Fruit fly (Drosophila melanogaster) whole organism, wandering third instar larva: ENCODE measurements around the gene Shc.

Experiments used
- Abd-B ChIP-seq: fragments of >200 bp; optimal IDR thresholded peaks from 2 replicates; lab custom pipeline; 2017; ENCODE audit warnings: missing biosample characterization, missing genetic modification characterization
- CG32264 ChIP-seq: fragments of 200-800 bp; sonication (Bioruptor generic); optimal IDR thresholded peaks from 2 replicates; lab custom pipeline; 2016; ENCODE audit warnings: missing biosample characterization, missing genetic modification characterization
- CG9705 ChIP-seq: fragments of 200-800 bp; sonication (Bioruptor generic); optimal IDR thresholded peaks from 2 replicates; lab custom pipeline; 2018; ENCODE audit warnings: missing biosample characterization, mild to moderate bottlenecking, missing genetic modification characterization
- CrebA ChIP-seq: fragments of 200-800 bp; sonication (Bioruptor generic); optimal IDR thresholded peaks from 2 replicates; lab custom pipeline; 2016; ENCODE audit warnings: missing biosample characterization, mild to moderate bottlenecking, missing genetic modification characterization, borderline replicate concordance
- Dfd ChIP-seq: fragments of >200 bp; optimal IDR thresholded peaks from 2 replicates; lab custom pipeline; 2017; ENCODE audit warnings: missing biosample characterization, missing genetic modification characterization
- Dif ChIP-seq: fragments of 200-275, 200-300 bp; sonication (Bioruptor generic); optimal IDR thresholded peaks from 2 replicates; lab custom pipeline; 2018; ENCODE audit warnings: missing biosample characterization, missing genetic modification characterization; ENCODE audit not compliant: partially characterized antibody
- GATAd ChIP-seq: sonication (Bioruptor generic); optimal IDR thresholded peaks from 2 replicates; lab custom pipeline; 2016; ENCODE audit warnings: missing biosample characterization, missing genetic modification characterization
- HLH106 ChIP-seq: fragments of 200-800 bp; optimal IDR thresholded peaks from 3 replicates; lab custom pipeline; 2019; ENCODE audit warnings: missing biosample characterization, mild to moderate bottlenecking, missing genetic modification characterization, moderate library complexity
- Hnf4 ChIP-seq: fragments of 200-800 bp; sonication (Bioruptor generic); optimal IDR thresholded peaks from 2 replicates; lab custom pipeline; 2016; ENCODE audit warnings: missing biosample characterization, mild to moderate bottlenecking, missing genetic modification characterization
- Hr78 ChIP-seq: fragments of >200 bp; optimal IDR thresholded peaks from 2 replicates; lab custom pipeline; 2017; ENCODE audit warnings: missing biosample characterization, missing genetic modification characterization
- Hr83 ChIP-seq: fragments of 200-300 bp; sonication (Bioruptor generic); optimal IDR thresholded peaks from 2 replicates; lab custom pipeline; 2016; ENCODE audit warnings: missing biosample characterization, mild to moderate bottlenecking, missing genetic modification characterization, moderate library complexity; ENCODE audit not compliant: poor library complexity, severe bottlenecking
- Jra ChIP-seq: sonication (Bioruptor generic); optimal IDR thresholded peaks from 2 replicates; lab custom pipeline; 2016; ENCODE audit warnings: missing biosample characterization, missing genetic modification characterization
- Myc ChIP-seq: fragments of >200 bp; optimal IDR thresholded peaks from 2 replicates; lab custom pipeline; 2017
- N ChIP-seq: fragments of >200 bp; optimal IDR thresholded peaks from 2 replicates; lab custom pipeline; 2018; ENCODE audit warnings: missing biosample characterization, missing external identifiers, missing genetic modification characterization
- Rel ChIP-seq, 2 experiments: fragments of 200-800 bp; sonication (Bioruptor generic) in 1 of 2; optimal IDR thresholded peaks; 2 replicates in 1 of 2; 3 replicates in 1 of 2; lab custom pipeline; 2016 to 2019; ENCODE audit warnings: mild to moderate bottlenecking in 2 of 2, missing biosample characterization in 2 of 2, missing genetic modification characterization in 2 of 2, moderate library complexity in 1 of 2
- Sp1 ChIP-seq: fragments of 200-800 bp; sonication (Bioruptor generic); optimal IDR thresholded peaks from 3 replicates; lab custom pipeline; 2019; ENCODE audit warnings: missing biosample characterization, mild to moderate bottlenecking, missing genetic modification characterization, moderate library complexity
- Vsx2 ChIP-seq: fragments of 200-300, 225-300 bp; sonication (Bioruptor generic); optimal IDR thresholded peaks from 2 replicates; lab custom pipeline; 2018; ENCODE audit warnings: missing biosample characterization, missing genetic modification characterization; ENCODE audit not compliant: partially characterized antibody
- br ChIP-seq: fragments of 200-800 bp; sonication (Bioruptor generic); optimal IDR thresholded peaks from 2 replicates; lab custom pipeline; 2016; ENCODE audit warnings: missing biosample characterization, missing genetic modification characterization
- dl ChIP-seq, 2 experiments: fragments of 175-275, 200-275 bp in 1 of 2; fragments of 200-275 bp in 1 of 2; sonication (Bioruptor generic); optimal IDR thresholded peaks; lab custom pipeline; 2018; ENCODE audit warnings: mild to moderate bottlenecking in 2 of 2, missing biosample characterization in 2 of 2, missing genetic modification characterization in 2 of 2, moderate library complexity in 2 of 2; ENCODE audit not compliant: partially characterized antibody in 2 of 2, insufficient read depth in 1 of 2
- dmrt93B ChIP-seq: fragments of 200-800 bp; sonication (Bioruptor generic); optimal IDR thresholded peaks from 2 replicates; lab custom pipeline; 2018; ENCODE audit warnings: missing biosample characterization, mild to moderate bottlenecking, missing genetic modification characterization
- dsf ChIP-seq: sonication (Bioruptor generic); optimal IDR thresholded peaks from 2 replicates; lab custom pipeline; 2016; ENCODE audit warnings: missing biosample characterization, missing genetic modification characterization, borderline replicate concordance
- ey ChIP-seq: fragments of 200-800 bp; sonication (Bioruptor generic); optimal IDR thresholded peaks from 2 replicates; lab custom pipeline; 2016; ENCODE audit warnings: missing biosample characterization, missing genetic modification characterization
- foxo ChIP-seq, 2 experiments: fragments of 200-800 bp; sonication (Bioruptor generic); optimal IDR thresholded peaks; 2 replicates in 1 of 2; 3 replicates in 1 of 2; lab custom pipeline; 2016 to 2017; ENCODE audit warnings: missing biosample characterization in 2 of 2, missing genetic modification characterization in 2 of 2
- fru ChIP-seq: fragments of 200-800 bp; sonication (Bioruptor generic); optimal IDR thresholded peaks from 3 replicates; lab custom pipeline; 2016; ENCODE audit warnings: missing biosample characterization, mild to moderate bottlenecking, missing genetic modification characterization
- h ChIP-seq: fragments of 200-800 bp; sonication (Bioruptor generic); optimal IDR thresholded peaks from 3 replicates; lab custom pipeline; 2016; ENCODE audit warnings: missing biosample characterization, mild to moderate bottlenecking, missing genetic modification characterization
- lola ChIP-seq: fragments of >200 bp; optimal IDR thresholded peaks from 2 replicates; lab custom pipeline; 2017; ENCODE audit warnings: missing biosample characterization, missing genetic modification characterization
- pan ChIP-seq: fragments of >200 bp; optimal IDR thresholded peaks from 2 replicates; lab custom pipeline; 2017
- psq ChIP-seq: fragments of 200-800 bp; sonication (Bioruptor generic); optimal IDR thresholded peaks from 3 replicates; lab custom pipeline; 2017; ENCODE audit warnings: missing biosample characterization, mild to moderate bottlenecking, missing genetic modification characterization, moderate library complexity
- rgr ChIP-seq: fragments of 200-800 bp; sonication (Bioruptor generic); optimal IDR thresholded peaks from 3 replicates; lab custom pipeline; 2016; ENCODE audit warnings: missing biosample characterization, mild to moderate bottlenecking, missing genetic modification characterization
- sage ChIP-seq: fragments of 200-800 bp; sonication (Bioruptor generic); optimal IDR thresholded peaks from 2 replicates; lab custom pipeline; 2016; ENCODE audit warnings: missing biosample characterization, mild to moderate bottlenecking, missing genetic modification characterization
- tai ChIP-seq: sonication (Bioruptor generic); optimal IDR thresholded peaks from 2 replicates; lab custom pipeline; 2016; ENCODE audit warnings: missing biosample characterization, missing genetic modification characterization
- usp ChIP-seq: fragments of >200 bp; optimal IDR thresholded peaks from 2 replicates; lab custom pipeline; 2017; ENCODE audit warnings: missing biosample characterization, missing genetic modification characterization

Shc gene

DNA sequence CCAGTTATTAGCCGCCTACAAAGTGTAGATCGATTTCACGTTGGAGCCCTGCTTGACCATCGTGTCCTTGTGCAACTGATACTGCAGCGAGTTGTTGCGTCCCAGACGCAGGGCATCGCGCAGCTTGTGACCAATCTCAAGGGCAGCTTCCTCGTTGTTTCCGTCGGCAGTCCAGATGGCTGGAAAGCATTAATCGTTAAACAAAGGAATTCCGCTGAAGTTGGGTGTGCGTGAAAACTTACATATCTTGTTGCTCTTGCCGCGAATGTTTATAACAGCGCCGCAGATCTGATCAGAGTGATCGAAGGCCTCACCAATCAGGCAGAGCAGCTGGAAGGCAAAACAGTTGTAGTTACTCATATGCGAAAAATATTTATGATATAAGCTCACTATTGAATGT lies 27.0 kb upstream of the Shc start:
- TF ChIP-seq dmrt93B (GFP tag; lab: Kevin White, UChicago) (no peak), dsf (no peak), Rel (GFP tag; optimal IDR thresholded peaks at IDR 0.05; lab: Kevin White, UChicago) (no peak), Rel (tag; optimal IDR thresholded peaks at IDR 0.05; lab: Kevin White, UChicago) (no peak), h (GFP tag; lab: Kevin White, UChicago) (no peak), CG32264 (GFP tag; lab: Kevin White, UChicago) (no peak), foxo (GFP tag; optimal IDR thresholded peaks at IDR 0.05; lab: Kevin White, UChicago) (no peak), Dfd (GFP tag; lab: Kevin White, UChicago) (no peak), Sp1 (GFP tag; lab: Kevin White, UChicago) (no peak), HLH106 (tag; lab: Kevin White, UChicago) (no peak), usp (no peak), Dif (GFP tag; lab: Kevin White, UChicago) (no peak), tai (GFP tag; lab: Kevin White, UChicago) (no peak), Myc (no peak), Hr83 (no peak), psq (GFP tag; lab: Kevin White, UChicago) (no peak), rgr (GFP tag; lab: Kevin White, UChicago) (no peak), Hnf4 (GFP tag; lab: Kevin White, UChicago) (no peak), GATAd (GFP tag; lab: Kevin White, UChicago) (no peak), br (GFP tag; lab: Kevin White, UChicago) (no peak)

DNA sequence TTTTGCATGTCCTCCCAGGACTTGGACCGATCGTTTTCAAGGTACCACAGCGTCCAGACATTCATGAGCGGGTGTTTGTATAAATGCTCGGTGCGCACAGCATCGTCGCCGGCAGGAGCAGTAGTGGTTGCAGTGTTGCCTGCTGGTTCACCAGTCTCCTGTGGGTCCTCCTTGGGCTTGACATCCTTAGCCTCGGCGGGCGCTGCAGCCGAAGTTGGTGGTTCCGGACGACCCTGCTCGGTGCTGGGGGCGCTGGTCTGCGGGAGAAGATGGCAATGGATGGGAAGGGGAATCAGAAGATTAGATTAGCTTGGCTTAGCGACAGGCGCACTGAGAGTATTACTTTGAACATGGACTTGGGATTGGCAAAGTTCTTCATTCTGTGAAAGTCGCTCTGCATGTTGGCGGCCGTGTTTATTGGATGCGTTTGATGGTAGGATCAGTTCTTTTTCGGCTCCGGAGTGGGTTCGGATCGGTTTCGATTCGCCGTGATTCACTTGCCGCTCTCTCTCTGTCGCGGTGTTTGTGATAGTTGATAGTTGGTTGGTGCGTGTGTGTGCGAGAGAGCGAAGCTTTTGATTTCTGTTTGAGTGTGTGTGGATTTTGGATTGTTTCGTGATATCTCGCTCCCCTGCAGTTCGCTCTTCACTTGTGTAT lies 26.0 kb upstream of the Shc start:
- TF ChIP-seq foxo (GFP tag; optimal IDR thresholded peaks at IDR 0.05; lab: Kevin White, UChicago) = no peak
- TF ChIP-seq fru = no peak
- no peak for TF ChIP-seq lola (GFP tag; lab: Kevin White, UChicago)
- no peak for TF ChIP-seq tai (GFP tag; lab: Kevin White, UChicago)
- TF ChIP-seq Vsx2 (GFP tag; lab: Kevin White, UChicago) = no peak
- TF ChIP-seq Rel (GFP tag; optimal IDR thresholded peaks at IDR 0.05; lab: Kevin White, UChicago) = no peak
- no peak for TF ChIP-seq Rel (tag; optimal IDR thresholded peaks at IDR 0.05; lab: Kevin White, UChicago)
- no peak for TF ChIP-seq Sp1 (GFP tag; lab: Kevin White, UChicago)
- TF ChIP-seq usp = no peak
- TF ChIP-seq br (GFP tag; lab: Kevin White, UChicago) = no peak
- TF ChIP-seq Abd-B (GFP tag; lab: Kevin White, UChicago) = no peak
- no peak for TF ChIP-seq Hr78
- TF ChIP-seq Jra (GFP tag; lab: Kevin White, UChicago) = no peak
- TF ChIP-seq rgr (GFP tag; lab: Kevin White, UChicago) = no peak
- no peak for TF ChIP-seq ey
- no peak for TF ChIP-seq psq (GFP tag; lab: Kevin White, UChicago)
- TF ChIP-seq CG32264 (GFP tag; lab: Kevin White, UChicago) = no peak

DNA sequence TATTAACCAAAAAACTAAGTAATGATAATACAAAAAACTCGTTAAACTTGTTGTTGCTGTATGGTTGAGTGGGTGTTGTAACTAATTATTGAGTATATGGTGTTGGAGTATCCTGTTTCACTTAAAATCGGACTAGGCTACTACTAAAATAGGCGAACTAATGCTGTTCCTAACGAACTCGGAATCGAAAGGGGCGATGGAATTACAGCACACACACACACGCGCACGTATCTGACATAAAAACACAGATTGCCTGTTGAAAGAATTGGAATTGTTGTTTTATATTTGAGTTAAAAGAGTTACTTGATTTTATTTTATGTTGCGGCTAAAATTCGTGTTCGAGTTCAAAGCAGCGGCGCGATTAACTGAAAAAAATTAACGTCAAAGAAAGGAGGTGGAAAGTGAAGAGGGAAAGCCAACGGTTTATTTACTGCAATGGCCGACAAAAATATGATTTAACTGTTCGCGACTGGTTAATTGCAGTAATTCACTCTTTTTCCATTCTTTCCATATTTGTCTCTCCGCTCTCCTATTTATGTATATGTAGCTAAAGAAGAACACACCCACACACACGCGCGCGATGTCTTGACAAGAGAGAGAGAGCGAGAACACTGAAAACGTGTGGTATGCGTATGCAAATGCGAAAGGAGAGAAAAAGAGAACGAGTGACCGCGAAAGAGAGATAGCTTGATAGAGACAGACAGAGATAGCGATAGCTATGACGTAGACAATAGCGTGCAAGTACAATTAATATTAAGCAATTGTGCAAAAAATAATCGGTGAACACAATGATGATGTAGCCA lies 25.3 kb upstream of the Shc start:
- TF ChIP-seq lola (GFP tag; lab: Kevin White, UChicago) (no peak), CG9705 (GFP tag; lab: Kevin White, UChicago) (no peak), psq (GFP tag; lab: Kevin White, UChicago) (peak; percentile 57), Jra (GFP tag; lab: Kevin White, UChicago) (peak; percentile 16), dl (GFP tag; optimal IDR thresholded peaks at IDR 0.05; lab: Kevin White, UChicago; ENCODE audit: insufficient read depth in 1 of 2, partially characterized antibody in 2 of 2) (peak; percentile 66 to 89), CrebA (GFP tag; lab: Kevin White, UChicago) (peak; percentile 66), br (GFP tag; lab: Kevin White, UChicago) (no peak), dmrt93B (GFP tag; lab: Kevin White, UChicago) (no peak), pan (lab: Kevin White, UChicago) (no peak), fru (peak; percentile 73), N (GFP tag; lab: Kevin White, UChicago) (no peak), Dif (GFP tag; lab: Kevin White, UChicago) (peak; percentile 92), Hr78 (no peak), usp (no peak), sage (peak; percentile 17)
- TF ChIP-seq, all 38 proteins: peak for 7
